Worm (Caenorhabditis elegans) whole organism, L3 larva: ENCODE measurements around the gene F59B2.12.

ENCODE experiments used
- R02D3.7 ChIP-seq: fragments of 150-350 bp; optimal IDR thresholded peaks from 2 replicates; lab custom pipeline; 2014; ENCODE audit warnings: missing biosample characterization, missing genetic modification characterization
- ZK546.5 ChIP-seq: sonication (generic microtip); optimal IDR thresholded peaks from 2 replicates; lab custom pipeline; 2017; ENCODE audit warnings: missing biosample characterization, missing genetic modification characterization
- aly-2 ChIP-seq: fragments of 150-350 bp; optimal IDR thresholded peaks from 2 replicates; lab custom pipeline; 2014; ENCODE audit warnings: missing biosample characterization, missing genetic modification characterization
- ama-1 ChIP-seq: fragments of 150-350 bp; optimal IDR thresholded peaks from 2 replicates; lab custom pipeline; 2018
- ceh-16 ChIP-seq: sonication (generic microtip); optimal IDR thresholded peaks from 2 replicates; lab custom pipeline; 2017; ENCODE audit warnings: missing biosample characterization, missing genetic modification characterization
- ceh-28 ChIP-seq: fragments of 150-350 bp; optimal IDR thresholded peaks from 2 replicates; lab custom pipeline; 2014; ENCODE audit warnings: missing biosample characterization, missing genetic modification reagents, missing genetic modification characterization
- ceh-82 ChIP-seq: fragments of 150-350 bp; optimal IDR thresholded peaks from 2 replicates; lab custom pipeline; 2014; ENCODE audit warnings: missing biosample characterization, missing genetic modification characterization
- daf-12 ChIP-seq: fragments of 150-350 bp; optimal IDR thresholded peaks from 2 replicates; lab custom pipeline; 2014; ENCODE audit warnings: missing biosample characterization, missing genetic modification reagents, missing genetic modification characterization
- egl-27 ChIP-seq: sonication (generic microtip); optimal IDR thresholded peaks from 4 replicates; lab custom pipeline; 2017; ENCODE audit warnings: missing biosample characterization, missing genetic modification reagents, missing genetic modification characterization
- egl-5 ChIP-seq: fragments of 150-350 bp; optimal IDR thresholded peaks from 2 replicates; lab custom pipeline; 2017; ENCODE audit warnings: missing biosample characterization, missing genetic modification reagents, missing genetic modification characterization, inconsistent platforms
- elt-1 ChIP-seq: fragments of 150-350 bp; optimal IDR thresholded peaks from 2 replicates; lab custom pipeline; 2014; ENCODE audit warnings: missing biosample characterization, missing genetic modification characterization
- elt-2 ChIP-seq: sonication (generic microtip); optimal IDR thresholded peaks from 2 replicates; lab custom pipeline; 2016; ENCODE audit warnings: missing genetic modification reagents, mild to moderate bottlenecking, missing genetic modification characterization, missing compliant biosample characterization
- elt-3 ChIP-seq, 3 experiments: fragments of 150-350 bp in 1 of 3; sonication (generic microtip) in 2 of 3; optimal IDR thresholded peaks; 2 replicates in 2 of 3; 4 replicates in 1 of 3; lab custom pipeline; 2014 to 2017; ENCODE audit warnings: missing biosample characterization in 3 of 3, missing genetic modification characterization in 3 of 3
- eor-1 ChIP-seq, 2 experiments: fragments of 150-350 bp; optimal IDR thresholded peaks; 2 replicates each; lab custom pipeline; 2014 to 2018; ENCODE audit warnings: missing biosample characterization in 2 of 2, missing genetic modification characterization in 2 of 2
- fkh-10 ChIP-seq: sonication (generic microtip); optimal IDR thresholded peaks from 2 replicates; lab custom pipeline; 2017; ENCODE audit warnings: missing biosample characterization, missing genetic modification reagents, missing genetic modification characterization
- fkh-2 ChIP-seq: fragments of 150-350 bp; optimal IDR thresholded peaks from 2 replicates; lab custom pipeline; 2014; ENCODE audit warnings: missing biosample characterization, missing genetic modification reagents, missing genetic modification characterization
- fos-1 ChIP-seq: fragments of 150-350 bp; optimal IDR thresholded peaks from 2 replicates; lab custom pipeline; 2014; ENCODE audit warnings: missing biosample characterization, missing genetic modification characterization
- hmg-11 ChIP-seq: sonication (generic microtip); optimal IDR thresholded peaks from 2 replicates; lab custom pipeline; 2016; ENCODE audit warnings: missing genetic modification characterization, missing compliant biosample characterization
- jun-1 ChIP-seq: fragments of 150-350 bp; optimal IDR thresholded peaks from 2 replicates; lab custom pipeline; 2014; ENCODE audit warnings: missing biosample characterization, missing genetic modification reagents, missing genetic modification characterization
- lin-15B ChIP-seq: fragments of 150-350 bp; optimal IDR thresholded peaks from 2 replicates; lab custom pipeline; 2014; ENCODE audit warnings: missing biosample characterization, missing genetic modification characterization
- lin-39 ChIP-seq: fragments of 150-350 bp; optimal IDR thresholded peaks from 2 replicates; lab custom pipeline; 2018; ENCODE audit warnings: missing biosample characterization, missing genetic modification reagents, missing genetic modification characterization
- lsy-12 ChIP-seq: sonication (generic microtip); optimal IDR thresholded peaks from 2 replicates; lab custom pipeline; 2016; ENCODE audit warnings: mild to moderate bottlenecking, missing genetic modification characterization, missing compliant biosample characterization
- mdl-1 ChIP-seq: fragments of 150-350 bp; optimal IDR thresholded peaks from 2 replicates; lab custom pipeline; 2014; ENCODE audit warnings: missing biosample characterization, missing genetic modification characterization
- mml-1 ChIP-seq: fragments of 150-350 bp; sonication (generic microtip); optimal IDR thresholded peaks from 3 replicates; lab custom pipeline; 2014; ENCODE audit warnings: missing biosample characterization, missing genetic modification characterization
- nfya-1 ChIP-seq: sonication (generic microtip); optimal IDR thresholded peaks from 2 replicates; lab custom pipeline; 2017; ENCODE audit warnings: missing genetic modification characterization, mild to moderate bottlenecking, missing compliant biosample characterization, antibody characterized with exemption, moderate library complexity; ENCODE audit not compliant: insufficient read depth
- nhr-11 ChIP-seq: fragments of 150-350 bp; optimal IDR thresholded peaks from 2 replicates; lab custom pipeline; 2014; ENCODE audit warnings: missing biosample characterization, missing genetic modification characterization
- nhr-12 ChIP-seq: fragments of 150-350 bp; optimal IDR thresholded peaks from 2 replicates; lab custom pipeline; 2014; ENCODE audit warnings: missing biosample characterization, missing genetic modification characterization
- nhr-23 ChIP-seq: fragments of 150-350 bp; optimal IDR thresholded peaks from 2 replicates; lab custom pipeline; 2014; ENCODE audit warnings: missing biosample characterization, missing genetic modification reagents, missing genetic modification characterization
- nhr-237 ChIP-seq: fragments of 150-350 bp; optimal IDR thresholded peaks from 2 replicates; lab custom pipeline; 2014; ENCODE audit warnings: missing biosample characterization, missing genetic modification characterization
- nhr-25 ChIP-seq: sonication (generic microtip); optimal IDR thresholded peaks from 2 replicates; lab custom pipeline; 2017; ENCODE audit warnings: missing biosample characterization, missing genetic modification characterization
- nhr-28 ChIP-seq: fragments of 150-350 bp; optimal IDR thresholded peaks from 2 replicates; lab custom pipeline; 2014; ENCODE audit warnings: missing biosample characterization, missing genetic modification characterization
- nhr-43 ChIP-seq: sonication (generic microtip); optimal IDR thresholded peaks from 2 replicates; lab custom pipeline; 2016; ENCODE audit warnings: mild to moderate bottlenecking, missing genetic modification characterization, missing compliant biosample characterization; ENCODE audit not compliant: poor library complexity, severe bottlenecking
- nhr-67 ChIP-seq: fragments of 150-350 bp; optimal IDR thresholded peaks from 2 replicates; lab custom pipeline; 2014; ENCODE audit warnings: missing biosample characterization, missing genetic modification characterization
- nhr-76 ChIP-seq: fragments of 150-350 bp; sonication (generic microtip); optimal IDR thresholded peaks from 5 replicates; lab custom pipeline; 2014; ENCODE audit warnings: missing biosample characterization, missing genetic modification characterization
- nhr-77 ChIP-seq: fragments of 150-350 bp; optimal IDR thresholded peaks from 2 replicates; lab custom pipeline; 2014; ENCODE audit warnings: missing biosample characterization, missing genetic modification characterization
- pha-4 ChIP-seq: fragments of 150-350 bp; optimal IDR thresholded peaks from 2 replicates; lab custom pipeline; 2014; ENCODE audit warnings: missing biosample characterization, missing genetic modification reagents, missing genetic modification characterization
- pqm-1 ChIP-seq: fragments of 150-350 bp; optimal IDR thresholded peaks from 2 replicates; lab custom pipeline; 2017; ENCODE audit warnings: missing biosample characterization, missing genetic modification characterization, inconsistent platforms
- sea-2 ChIP-seq: fragments of 150-350 bp; sonication (generic microtip); optimal IDR thresholded peaks from 4 replicates; lab custom pipeline; 2014; ENCODE audit warnings: missing biosample characterization, missing genetic modification reagents, missing genetic modification characterization
- skn-1 ChIP-seq: fragments of 150-350 bp; optimal IDR thresholded peaks from 2 replicates; lab custom pipeline; 2014; ENCODE audit warnings: missing biosample characterization, missing genetic modification characterization
- snpc-4 ChIP-seq: fragments of 150-350 bp; optimal IDR thresholded peaks from 2 replicates; lab custom pipeline; 2014; ENCODE audit warnings: missing biosample characterization, missing genetic modification characterization
- tbx-2 ChIP-seq: sonication (generic microtip); optimal IDR thresholded peaks from 2 replicates; lab custom pipeline; 2016; ENCODE audit warnings: mild to moderate bottlenecking, missing genetic modification characterization, missing compliant biosample characterization
- unc-39 ChIP-seq: sonication (generic microtip); optimal IDR thresholded peaks from 4 replicates; lab custom pipeline; 2017; ENCODE audit warnings: missing biosample characterization, missing genetic modification characterization
- unc-62 ChIP-seq: fragments of 150-350 bp; sonication (generic microtip); optimal IDR thresholded peaks from 4 replicates; lab custom pipeline; 2014; ENCODE audit warnings: missing biosample characterization, missing genetic modification reagents, missing genetic modification characterization
- zag-1 ChIP-seq: fragments of 150-350 bp; optimal IDR thresholded peaks from 2 replicates; lab custom pipeline; 2014; ENCODE audit warnings: missing biosample characterization, missing genetic modification characterization
- ztf-11 ChIP-seq: fragments of 150-350 bp; optimal IDR thresholded peaks from 2 replicates; lab custom pipeline; 2014; ENCODE audit warnings: missing biosample characterization, missing genetic modification characterization
- ztf-4 ChIP-seq: fragments of 150-350 bp; optimal IDR thresholded peaks from 2 replicates; lab custom pipeline; 2014; ENCODE audit warnings: missing biosample characterization, missing genetic modification characterization

Gene F59B2.12

ce11 chrIII:9017181-9017651 lies at the start of gene F59B2.12:
F59B2.12 (plus strand) TSS chrIII:9017601.
- TF ChIP-seq pha-4 (no peak), zag-1 (tag; lab: Kevin White, UChicago) (no peak), fkh-10 (no peak), nhr-43 (tag; lab: Kevin White, UChicago) (no peak), ZK546.5 (tag; lab: Kevin White, UChicago) (no peak), nfya-1 (tag; lab: Kevin White, UChicago) (no peak), fos-1 (no peak), sea-2 (GFP tag; lab: Kevin White, UChicago) (no peak), nhr-76 (tag; lab: Kevin White, UChicago) (no peak), unc-39 (no peak), daf-12 (tag; lab: Kevin White, UChicago) (no peak), eor-1 (tag; optimal IDR thresholded peaks at IDR 0.05; lab: Kevin White, UChicago) (no peak), elt-1 (tag; lab: Kevin White, UChicago) (no peak), lsy-12 (tag; lab: Kevin White, UChicago) (no peak), fkh-2 (tag; lab: Kevin White, UChicago) (no peak)
- TF ChIP-seq, all 47 proteins: peak for 0

- TF ChIP-seq nfya-1 (tag; lab: Kevin White, UChicago) (peak; percentile 12), unc-39 (no peak), lin-15B (tag; lab: Kevin White, UChicago) (peak; percentile 11), snpc-4 (tag; lab: Kevin White, UChicago) (no peak), R02D3.7 (tag; lab: Kevin White, UChicago) (no peak)
These were observed 49.8 kb upstream of the F59B2.12 start, which contains the start of the genes bud-13 and rpap-2 for ce11 chrIII:8967639-8968038. bud-13 (minus strand) TSS chrIII:8967727. rpap-2 (plus strand) TSS chrIII:8967967.

- TF ChIP-seq fos-1 (no peak), fkh-2 (tag; lab: Kevin White, UChicago) (no peak), nhr-76 (tag; lab: Kevin White, UChicago) (no peak), nhr-28 (tag; lab: Kevin White, UChicago) (no peak), ceh-28 (tag; lab: Kevin White, UChicago) (no peak), daf-12 (tag; lab: Kevin White, UChicago) (no peak), unc-62 (GFP tag; lab: Kevin White, UChicago) (no peak), aly-2 (tag; lab: Kevin White, UChicago) (no peak), skn-1 (tag; lab: Kevin White, UChicago) (no peak), fkh-10 (no peak), R02D3.7 (tag; lab: Kevin White, UChicago) (no peak), nfya-1 (tag; lab: Kevin White, UChicago) (peak; percentile 58), elt-1 (tag; lab: Kevin White, UChicago) (no peak), ztf-4 (tag; lab: Kevin White, UChicago) (no peak), ama-1 (lab: Kevin White, UChicago) (no peak), tbx-2 (tag; lab: Kevin White, UChicago) (no peak), ceh-82 (tag; lab: Kevin White, UChicago) (no peak), elt-2 (peak; percentile 40), zag-1 (tag; lab: Kevin White, UChicago) (no peak), elt-3 (tag; optimal IDR thresholded peaks at IDR 0.05; lab: Kevin White, UChicago) (no peak), nhr-237 (tag; lab: Kevin White, UChicago) (no peak), lsy-12 (tag; lab: Kevin White, UChicago) (no peak), eor-1 (tag; optimal IDR thresholded peaks at IDR 0.05; lab: Kevin White, UChicago) (no peak), ceh-16 (tag; lab: Kevin White, UChicago) (no peak), sea-2 (GFP tag; lab: Kevin White, UChicago) (no peak), egl-5 (tag; lab: Kevin White, UChicago) (no peak), ztf-11 (no peak), nhr-12 (no peak), nhr-77 (no peak), lin-15B (tag; lab: Kevin White, UChicago) (peak; percentile 62), ZK546.5 (tag; lab: Kevin White, UChicago) (no peak), unc-39 (no peak), nhr-23 (tag; lab: Kevin White, UChicago) (peak; percentile 57), mml-1 (tag; lab: Kevin White, UChicago) (no peak), snpc-4 (tag; lab: Kevin White, UChicago) (peak; percentile 59), nhr-11 (no peak), pqm-1 (tag; lab: Kevin White, UChicago) (no peak), lin-39 (tag; lab: Kevin White, UChicago) (peak; percentile 7), nhr-25 (tag; lab: Kevin White, UChicago) (peak; percentile 8), mdl-1 (tag; lab: Kevin White, UChicago) (no peak), hmg-11 (tag; lab: Kevin White, UChicago) (peak; percentile 73), jun-1 (tag; lab: Kevin White, UChicago) (no peak), egl-27 (tag; lab: Kevin White, UChicago) (no peak), nhr-67 (tag; lab: Kevin White, UChicago) (no peak)
These were observed 46.0 kb upstream of the F59B2.12 start, which contains the start of the genes eif-3.D and R08D7.4 for ce11 chrIII:8971255-8972020. eif-3.D (minus strand) TSS chrIII:8971578. R08D7.4 (plus strand) TSS chrIII:8971892.
